Worm (Caenorhabditis elegans) whole organism, L4/young adult: ENCODE results near the gene F14D12.1.

ENCODE experiments used
- W03F9.2 ChIP-seq: fragments of 150-350 bp; optimal IDR thresholded peaks from 2 replicates; lab custom pipeline; 2014; ENCODE audit warnings: missing biosample characterization, missing genetic modification characterization
- dao-5 ChIP-seq: sonication (generic microtip); optimal IDR thresholded peaks from 2 replicates; lab custom pipeline; 2016; ENCODE audit warnings: missing genotype, missing genetic modification characterization, moderate library complexity, missing compliant biosample characterization
- him-1 ChIP-seq: sonication (generic microtip); optimal IDR thresholded peaks from 2 replicates; lab custom pipeline; 2016; ENCODE audit warnings: missing genotype, missing genetic modification reagents, missing genetic modification characterization, missing compliant biosample characterization

DNA sequence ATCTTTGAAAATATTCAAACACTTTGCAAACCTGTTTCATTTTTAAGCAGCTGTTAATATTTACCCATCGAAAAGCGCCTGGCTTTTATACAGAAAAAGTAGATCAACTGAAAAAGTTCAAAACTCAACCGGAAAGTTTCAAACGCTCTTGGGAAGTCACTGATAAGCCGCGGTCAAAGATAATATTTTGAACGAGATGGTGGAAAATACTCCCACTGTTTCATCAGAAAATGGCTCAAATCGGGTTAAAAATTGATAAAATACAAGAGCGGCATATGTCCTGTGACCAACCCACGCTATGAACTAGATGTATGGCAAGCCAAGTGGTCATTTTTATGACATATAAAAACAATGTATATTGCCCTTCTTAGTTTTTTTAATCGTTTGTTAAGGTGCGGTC is 4.3 kb upstream of the F14D12.1 start, which contains the start of gene sulp-2:
- TF ChIP-seq W03F9.2 (tag; lab: Kevin White, UChicago), result no peak
- no peak for TF ChIP-seq him-1
- no peak for TF ChIP-seq dao-5 (tag; lab: Kevin White, UChicago)
